Worm (Caenorhabditis elegans) whole organism, midembryonic: ENCODE measurements around the gene ZC262.4.

Source experiments
- T22C8.4 ChIP-seq: fragments of 200-800 bp; sonication (Bioruptor generic); IDR thresholded peaks from 2 replicates; pipeline ENCODE4 v1.3.6; 2022; ENCODE audit warnings: missing genetic modification characterization, missing compliant biosample characterization
- cog-1 ChIP-seq: sonication (generic microtip); optimal IDR thresholded peaks from 2 replicates; lab custom pipeline; 2016; ENCODE audit warnings: missing genetic modification characterization, missing compliant biosample characterization
- flt-1 ChIP-seq: fragments of 200-800 bp; sonication (Bioruptor generic); IDR thresholded peaks from 2 replicates; pipeline ENCODE4 v1.3.6; 2022; ENCODE audit warnings: missing genetic modification characterization, missing compliant biosample characterization
- klf-2 ChIP-seq: fragments of 200-800 bp; sonication (Bioruptor generic); conservative IDR thresholded peaks from 2 replicates; pipeline ENCODE4 v1.3.6; 2022; ENCODE audit warnings: missing genetic modification reagents, missing genetic modification characterization, missing compliant biosample characterization
- med-1 ChIP-seq: sonication (generic microtip); optimal IDR thresholded peaks from 2 replicates; lab custom pipeline; 2017; ENCODE audit warnings: missing genetic modification characterization, mild to moderate bottlenecking, missing compliant biosample characterization, antibody characterized with exemption, missing genetic modification reagents; ENCODE audit not compliant: insufficient read depth
- ztf-23 ChIP-seq: fragments of 200-800 bp; sonication (Bioruptor generic); IDR thresholded peaks from 2 replicates; pipeline ENCODE4 v1.3.6; 2022; ENCODE audit warnings: missing genetic modification reagents, missing genetic modification characterization, missing compliant biosample characterization
- ztf-29 ChIP-seq: fragments of 200-800 bp; sonication (Bioruptor generic); IDR thresholded peaks from 2 replicates; pipeline ENCODE4 v1.3.6; 2022; ENCODE audit warnings: missing genetic modification reagents, missing genetic modification characterization, missing compliant biosample characterization

ce11 chrIII:8356407-8356881, 22.1 kb upstream of the ZC262.4 start:
- TF ChIP-seq cog-1, result peak; percentile 67
- TF ChIP-seq klf-2 (GFP tag; lab: Robert Waterston, UW), result no peak
- TF ChIP-seq ztf-23 (GFP tag; lab: Robert Waterston, UW), result no peak
- TF ChIP-seq T22C8.4 (GFP tag; lab: Robert Waterston, UW), result no peak
- peak; percentile 68 for TF ChIP-seq flt-1 (GFP tag; lab: Robert Waterston, UW)
- peak; percentile 27; the same call in 1 of the 2 replicates for TF ChIP-seq ztf-29 (GFP tag; lab: Robert Waterston, UW)
- no peak for TF ChIP-seq med-1
